Fruit fly (Drosophila melanogaster): ENCODE measurements around the gene Ugalt.

Ugalt gene

dm6 chrX:2703693-2704092 is at the start of gene Ugalt (continued):
- TF ChIP-seq sc (optimal IDR thresholded peaks at IDR 0.05) (no peak), sc (GFP tag; optimal IDR thresholded peaks at IDR 0.05) (peak; percentile 100), H15 (GFP tag; IDR thresholded peaks at IDR 0.05) (peak; percentile 100), Ada2b (GFP tag; IDR thresholded peaks at IDR 0.05) (peak; percentile 100), CG31365 (tag; optimal IDR thresholded peaks at IDR 0.05) (peak; percentile 97), jigr1 (GFP tag; IDR thresholded peaks at IDR 0.05) (peak; percentile 100), D (optimal IDR thresholded peaks at IDR 0.05) (no peak), D (GFP tag; optimal IDR thresholded peaks at IDR 0.05) (peak; percentile 100), CG14441 (GFP tag; IDR thresholded peaks at IDR 0.05) (peak; percentile 100), p53 (GFP tag; optimal IDR thresholded peaks at IDR 0.05) (peak; percentile 100), CG6175 (GFP tag; IDR thresholded peaks at IDR 0.05) (peak; percentile 100), CG2129 (GFP tag; IDR thresholded peaks at IDR 0.05; ENCODE audit: partially characterized antibody) (no peak), abd-A (tag; optimal IDR thresholded peaks at IDR 0.05) (peak; percentile 100), prd (optimal IDR thresholded peaks at IDR 0.05) (no peak), prd (GFP tag; IDR thresholded peaks at IDR 0.05) (peak; percentile 100), croc (GFP tag; conservative IDR thresholded peaks at IDR 0.05) (peak; percentile 100), CTCF (GFP tag; optimal IDR thresholded peaks at IDR 0.05) (peak; percentile 86), ap (GFP tag; IDR thresholded peaks at IDR 0.05) (peak; percentile 100), CG31224 (GFP tag; IDR thresholded peaks at IDR 0.05) (peak; percentile 100), gt (GFP tag; IDR thresholded peaks at IDR 0.05) (peak; percentile 100), schlank (tag; optimal IDR thresholded peaks at IDR 0.05) (peak; percentile 100), CG14050 (GFP tag; IDR thresholded peaks at IDR 0.05) (peak; percentile 100), CG10543 (GFP tag; optimal IDR thresholded peaks at IDR 0.05) (peak; percentile 100), CG8290 (GFP tag; optimal IDR thresholded peaks at IDR 0.05) (peak; percentile 100), CG8290 (tag; optimal IDR thresholded peaks at IDR 0.05) (peak; percentile 98 to 100), stwl (tag; optimal IDR thresholded peaks at IDR 0.05) (peak; percentile 93), CG6813 (GFP tag; optimal IDR thresholded peaks at IDR 0.05) (peak; percentile 100), CG18476 (GFP tag; optimal IDR thresholded peaks at IDR 0.05) (peak; percentile 100), eve (GFP tag; optimal IDR thresholded peaks at IDR 0.05) (peak in 1 of 2 experiments; percentile 85), CG6791 (GFP tag; IDR thresholded peaks at IDR 0.05; ENCODE audit: partially characterized antibody) (peak; percentile 35; the same call in 1 of the 3 replicates), CG11398 (GFP tag; optimal IDR thresholded peaks at IDR 0.05) (peak; percentile 100), CG43689 (GFP tag; IDR thresholded peaks at IDR 0.05) (peak; percentile 100), CG3065 (GFP tag; optimal IDR thresholded peaks at IDR 0.05) (peak; percentile 100), br (optimal IDR thresholded peaks at IDR 0.05) (no peak), D19B (GFP tag; optimal IDR thresholded peaks at IDR 0.05) (peak; percentile 99), peb (GFP tag; IDR thresholded peaks at IDR 0.05) (peak; percentile 100), gro (GFP tag; optimal IDR thresholded peaks at IDR 0.05) (peak; percentile 100), crol (GFP tag; IDR thresholded peaks at IDR 0.05) (peak; percentile 97), Xrp1 (GFP tag; IDR thresholded peaks at IDR 0.05) (peak; percentile 100), vvl (GFP tag; IDR thresholded peaks at IDR 0.05) (peak; percentile 100), vnd (GFP tag; IDR thresholded peaks at IDR 0.05; ENCODE audit: partially characterized antibody) (no peak), CG33213 (GFP tag; optimal IDR thresholded peaks at IDR 0.05) (peak; percentile 100), exex (tag; optimal IDR thresholded peaks at IDR 0.05) (peak; percentile 100), trh (GFP tag; optimal IDR thresholded peaks at IDR 0.05) (peak; percentile 100), usp (GFP tag; optimal IDR thresholded peaks at IDR 0.05) (no peak), CHES-1-like (GFP tag; optimal IDR thresholded peaks at IDR 0.05) (peak; percentile 100), CG8924 (tag; optimal IDR thresholded peaks at IDR 0.05) (peak; percentile 100), jing (GFP tag; optimal IDR thresholded peaks at IDR 0.05) (peak; percentile 100), CG14710 (tag; optimal IDR thresholded peaks at IDR 0.05) (peak; percentile 99), Ssrp (tag; optimal IDR thresholded peaks at IDR 0.05) (peak; percentile 100), CG5180 (GFP tag; optimal IDR thresholded peaks at IDR 0.05) (peak; percentile 96), CoRest (tag; optimal IDR thresholded peaks at IDR 0.05) (peak; percentile 100), Hr51 (GFP tag; optimal IDR thresholded peaks at IDR 0.05) (peak; percentile 100)

Measured in whole organism, embryonic.